Worm (Caenorhabditis elegans) whole organism, L4 larva: ENCODE data around the gene hyl-1.

Experiments used
- F10B5.3 ChIP-seq: sonication (generic microtip); optimal IDR thresholded peaks from 2 replicates; lab custom pipeline; 2016; ENCODE audit warnings: mild to moderate bottlenecking, missing genetic modification characterization, missing compliant biosample characterization
- F26F4.8 ChIP-seq: fragments of 200-800 bp; sonication (Bioruptor generic); conservative IDR thresholded peaks from 2 replicates; pipeline ENCODE4 v1.3.6; 2022; ENCODE audit warnings: missing genetic modification characterization, missing compliant biosample characterization
- F37D6.2 ChIP-seq: sonication (generic microtip); optimal IDR thresholded peaks from 2 replicates; lab custom pipeline; 2016; ENCODE audit warnings: mild to moderate bottlenecking, missing genetic modification characterization, missing compliant biosample characterization
- F49E8.2 ChIP-seq: sonication (generic microtip); optimal IDR thresholded peaks from 2 replicates; lab custom pipeline; 2016; ENCODE audit warnings: missing compliant biosample characterization, mild to moderate bottlenecking, missing genetic modification characterization, borderline replicate concordance
- R02D3.7 ChIP-seq: fragments of 150-350 bp; sonication (generic microtip); optimal IDR thresholded peaks from 3 replicates; lab custom pipeline; 2014; ENCODE audit warnings: missing biosample characterization, missing genetic modification characterization
- T20F7.1 ChIP-seq: fragments of 200-800 bp; sonication (Bioruptor generic); optimal IDR thresholded peaks from 2 replicates; lab custom pipeline; 2018; ENCODE audit warnings: mild to moderate bottlenecking, missing genetic modification characterization, missing compliant biosample characterization
- Y105C5A.15 ChIP-seq: fragments of 200-800 bp; sonication (Bioruptor generic); IDR thresholded peaks from 2 replicates; pipeline ENCODE4 v1.3.6; 2022; ENCODE audit warnings: missing genetic modification characterization, missing compliant biosample characterization
- Y48G9A.11 ChIP-seq: fragments of 200-800 bp; sonication (Bioruptor generic); IDR thresholded peaks from 2 replicates; pipeline ENCODE4 v1.3.6; 2022; ENCODE audit warnings: missing genetic modification reagents, missing genetic modification characterization, missing compliant biosample characterization
- Y75B8A.6 ChIP-seq: fragments of 200-800 bp; sonication (Bioruptor generic); IDR thresholded peaks from 2 replicates; pipeline ENCODE4 v1.3.6; 2022; ENCODE audit warnings: missing genetic modification reagents, missing genetic modification characterization, missing compliant biosample characterization
- aha-1 ChIP-seq: fragments of 150-350 bp; peaks from one replicate; lab custom pipeline; 2014; ENCODE audit warnings: missing biosample characterization, missing genetic modification characterization
- ama-1 ChIP-seq: fragments of 150-350 bp; optimal IDR thresholded peaks from 2 replicates; lab custom pipeline; 2014; ENCODE audit warnings: inconsistent platforms, mixed read lengths
- ceh-32 ChIP-seq: sonication (generic microtip); optimal IDR thresholded peaks from 2 replicates; lab custom pipeline; 2016; ENCODE audit warnings: mild to moderate bottlenecking, missing genetic modification characterization, missing compliant biosample characterization; ENCODE audit not compliant: poor library complexity
- ceh-44 ChIP-seq: fragments of 200-800 bp; sonication (Bioruptor generic); IDR thresholded peaks from 2 replicates; pipeline ENCODE4 v1.3.6; 2022; ENCODE audit warnings: missing genetic modification reagents, missing genetic modification characterization, missing compliant biosample characterization
- ceh-82 ChIP-seq: sonication (generic microtip); optimal IDR thresholded peaks from 2 replicates; lab custom pipeline; 2017; ENCODE audit warnings: missing biosample characterization, missing genetic modification characterization
- cey-2 ChIP-seq: sonication (generic microtip); optimal IDR thresholded peaks from 3 replicates; lab custom pipeline; 2017; ENCODE audit warnings: missing genetic modification characterization, mild to moderate bottlenecking, missing compliant biosample characterization, antibody characterized with exemption, borderline replicate concordance; ENCODE audit not compliant: insufficient read depth
- ctbp-1 ChIP-seq: fragments of 200-800 bp; sonication (Bioruptor generic); IDR thresholded peaks from 2 replicates; pipeline ENCODE4 v1.3.6; 2022; ENCODE audit warnings: missing genetic modification reagents, missing genetic modification characterization, missing compliant biosample characterization
- daf-8 ChIP-seq: fragments of 200-800 bp; sonication (Bioruptor generic); IDR thresholded peaks from 2 replicates; pipeline ENCODE4 v1.3.6; 2022; ENCODE audit warnings: missing genetic modification characterization, missing compliant biosample characterization
- dmd-8 ChIP-seq: fragments of 200-800 bp; sonication (Bioruptor generic); IDR thresholded peaks from 2 replicates; pipeline ENCODE4 v1.3.6; 2022; ENCODE audit warnings: missing genetic modification characterization, missing compliant biosample characterization
- egl-27 ChIP-seq: sonication (generic microtip); optimal IDR thresholded peaks from 3 replicates; lab custom pipeline; 2017; ENCODE audit warnings: missing biosample characterization, missing genetic modification reagents, missing genetic modification characterization
- gei-8 ChIP-seq: fragments of 200-800 bp; sonication (Bioruptor generic); optimal IDR thresholded peaks from 2 replicates; lab custom pipeline; 2018; ENCODE audit warnings: mild to moderate bottlenecking, missing genetic modification characterization, missing compliant biosample characterization
- lim-7 ChIP-seq: fragments of 200-800 bp; sonication (Bioruptor generic); IDR thresholded peaks from 2 replicates; pipeline ENCODE4 v1.3.6; 2022; ENCODE audit warnings: missing genetic modification characterization, missing compliant biosample characterization
- lin-38 ChIP-seq: fragments of 200-800 bp; sonication (Bioruptor generic); IDR thresholded peaks from 2 replicates; pipeline ENCODE4 v1.3.6; 2022; ENCODE audit warnings: missing genetic modification reagents, missing genetic modification characterization, missing compliant biosample characterization
- lin-39 ChIP-seq: fragments of 150-350 bp; optimal IDR thresholded peaks from 2 replicates; lab custom pipeline; 2014; ENCODE audit warnings: missing biosample characterization, missing genetic modification reagents, missing genetic modification characterization
- lir-3 ChIP-seq: sonication (generic microtip); optimal IDR thresholded peaks from 2 replicates; lab custom pipeline; 2016; ENCODE audit warnings: mild to moderate bottlenecking, missing genetic modification characterization, missing compliant biosample characterization
- madf-9 ChIP-seq: fragments of 200-800 bp; sonication (Bioruptor generic); conservative IDR thresholded peaks from 2 replicates; pipeline ENCODE4 v1.3.6; 2022; ENCODE audit warnings: missing genetic modification reagents, missing genetic modification characterization, missing compliant biosample characterization
- mdl-1 ChIP-seq, 2 experiments: fragments of 150-350 bp in 1 of 2; sonication (generic microtip) in 1 of 2; optimal IDR thresholded peaks; 2 replicates each; lab custom pipeline; 2014 to 2017; ENCODE audit warnings: missing biosample characterization in 2 of 2, missing genetic modification characterization in 2 of 2
- mep-1 ChIP-seq: fragments of 150-350 bp; sonication (generic microtip); optimal IDR thresholded peaks from 3 replicates; lab custom pipeline; 2014; ENCODE audit warnings: missing biosample characterization, missing genetic modification characterization
- mxl-2 ChIP-seq: fragments of 200-800 bp; sonication (Bioruptor generic); conservative IDR thresholded peaks from 2 replicates; pipeline ENCODE4 v1.3.6; 2022; ENCODE audit warnings: missing genetic modification reagents, missing genetic modification characterization, missing compliant biosample characterization
- nhr-10 ChIP-seq: fragments of 150-350 bp; optimal IDR thresholded peaks from 2 replicates; lab custom pipeline; 2014; ENCODE audit warnings: missing biosample characterization, missing genetic modification characterization
- nhr-102 ChIP-seq: sonication (generic microtip); optimal IDR thresholded peaks from 2 replicates; lab custom pipeline; 2016; ENCODE audit warnings: mild to moderate bottlenecking, missing genetic modification characterization, moderate library complexity, missing compliant biosample characterization
- nhr-111 ChIP-seq: fragments of 200-800 bp; sonication (Bioruptor generic); optimal IDR thresholded peaks from 2 replicates; lab custom pipeline; 2018; ENCODE audit warnings: mild to moderate bottlenecking, missing genetic modification characterization, missing compliant biosample characterization
- nhr-237 ChIP-seq: sonication (generic microtip); optimal IDR thresholded peaks from 2 replicates; lab custom pipeline; 2017; ENCODE audit warnings: missing biosample characterization, missing genetic modification characterization
- nhr-28 ChIP-seq: fragments of 150-350 bp; optimal IDR thresholded peaks from 2 replicates; lab custom pipeline; 2014; ENCODE audit warnings: missing biosample characterization, missing genetic modification characterization
- nhr-42 ChIP-seq: fragments of 200-800 bp; sonication (Bioruptor generic); IDR thresholded peaks from 2 replicates; pipeline ENCODE4 v1.3.6; 2022; ENCODE audit warnings: missing genetic modification characterization, missing compliant biosample characterization
- nhr-6 ChIP-seq: fragments of 150-350 bp; optimal IDR thresholded peaks from 2 replicates; lab custom pipeline; 2014; ENCODE audit warnings: missing biosample characterization, missing genetic modification characterization
- nhr-76 ChIP-seq: fragments of 150-350 bp; optimal IDR thresholded peaks from 2 replicates; lab custom pipeline; 2014; ENCODE audit warnings: missing biosample characterization, missing genetic modification characterization
- nhr-77 ChIP-seq: fragments of 150-350 bp; optimal IDR thresholded peaks from 2 replicates; lab custom pipeline; 2014; ENCODE audit warnings: missing biosample characterization, missing genetic modification characterization
- snpc-4 ChIP-seq: fragments of 150-350 bp; optimal IDR thresholded peaks from 2 replicates; lab custom pipeline; 2014; ENCODE audit warnings: missing biosample characterization, missing genetic modification characterization
- spr-3 ChIP-seq: fragments of 200-800 bp; sonication (Bioruptor generic); optimal IDR thresholded peaks from 2 replicates; lab custom pipeline; 2018; ENCODE audit warnings: mild to moderate bottlenecking, missing genetic modification characterization, missing compliant biosample characterization
- unc-62 ChIP-seq, 3 experiments: fragments of 150-350 bp in 1 of 3; sonication (generic microtip); optimal IDR thresholded peaks in 2 of 3; peaks in 1 of 3; 1 replicate in 1 of 3; 2 replicates in 2 of 3; lab custom pipeline; 2014 to 2017; ENCODE audit warnings: missing biosample characterization in 3 of 3, missing genetic modification characterization in 3 of 3, missing genetic modification reagents in 3 of 3, missing genotype in 1 of 3
- zag-1 ChIP-seq: fragments of 150-350 bp; optimal IDR thresholded peaks from 2 replicates; lab custom pipeline; 2014; ENCODE audit warnings: missing biosample characterization, missing genetic modification characterization
- zfp-2 ChIP-seq: sonication (generic microtip); optimal IDR thresholded peaks from 2 replicates; lab custom pipeline; 2016; ENCODE audit warnings: mild to moderate bottlenecking, missing genetic modification characterization, missing compliant biosample characterization
- zfp-3 ChIP-seq: fragments of 200-800 bp; sonication (Bioruptor generic); conservative IDR thresholded peaks from 2 replicates; pipeline ENCODE4 v1.3.6; 2022; ENCODE audit warnings: missing genetic modification reagents, missing genetic modification characterization, missing compliant biosample characterization
- zip-2 ChIP-seq: fragments of 150-350 bp; optimal IDR thresholded peaks from 2 replicates; lab custom pipeline; 2014; ENCODE audit warnings: missing biosample characterization, missing genetic modification characterization

The hyl-1 gene

DNA sequence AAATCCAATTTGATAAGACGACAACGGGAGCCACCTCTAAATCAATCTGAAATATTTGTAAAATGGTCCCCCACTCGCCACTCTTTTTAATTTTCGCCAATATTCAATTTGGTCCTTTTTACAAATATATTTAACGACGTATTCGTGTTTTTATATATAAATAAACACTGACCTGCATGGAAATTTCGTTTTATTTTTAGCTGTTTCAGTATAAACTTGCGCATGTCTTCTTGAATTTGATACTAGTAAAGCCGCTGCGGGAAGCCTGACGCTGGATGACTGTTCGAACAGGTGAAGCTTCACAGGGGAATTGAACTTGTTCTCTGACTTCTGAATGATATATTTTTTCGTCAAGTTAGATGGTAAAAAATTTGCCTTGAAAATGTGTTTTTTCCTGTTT is 24.4 kb upstream of the hyl-1 start:
- TF ChIP-seq F49E8.2 (tag; lab: Kevin White, UChicago) (peak; percentile 20), lin-38 (0 out of 2 replicates have a peak, but pooled peaks have one; percentile 16), mep-1 (tag; lab: Kevin White, UChicago) (no peak)

ce11 chrIV:8519949-8520348 is 19.0 kb upstream of the hyl-1 start:
- TF ChIP-seq unc-62 (GFP tag; optimal IDR thresholded peaks at IDR 0.05 in 1 of 2; lab: Kevin White, UChicago) = peak in 1 of 2 experiments; percentile 95
- TF ChIP-seq unc-62 (tag; optimal IDR thresholded peaks at IDR 0.05; lab: Kevin White, UChicago) = no peak
- no peak for TF ChIP-seq nhr-76 (tag; lab: Kevin White, UChicago)

ce11 chrIV:8520594-8520993 is 18.3 kb upstream of the hyl-1 start, which contains the start of gene pkg-2:
pkg-2 (plus strand) TSS chrIV:8520894.
- TF ChIP-seq ctbp-1 (GFP tag; lab: Robert Waterston, UW) (no peak), ceh-44 (no peak), zfp-2 (no peak), nhr-237 (tag; lab: Kevin White, UChicago) (no peak), ama-1 (lab: Kevin White, UChicago) (no peak), snpc-4 (tag; lab: Kevin White, UChicago) (no peak), egl-27 (no peak), ceh-82 (tag; lab: Kevin White, UChicago) (no peak), gei-8 (no peak), T20F7.1 (no peak), daf-8 (GFP tag; lab: Robert Waterston, UW) (no peak), Y75B8A.6 (GFP tag; lab: Robert Waterston, UW) (no peak), Y48G9A.11 (GFP tag; lab: Robert Waterston, UW) (no peak), cey-2 (tag; lab: Kevin White, UChicago) (no peak), F49E8.2 (tag; lab: Kevin White, UChicago) (no peak), zfp-3 (GFP tag; lab: Robert Waterston, UW) (no peak), zip-2 (tag; lab: Kevin White, UChicago) (no peak), nhr-10 (no peak), R02D3.7 (tag; lab: Kevin White, UChicago) (no peak)

ce11 chrIV:8523981-8524380 is 14.9 kb upstream of the hyl-1 start:
- TF ChIP-seq nhr-6 (tag; lab: Kevin White, UChicago) = no peak
- TF ChIP-seq Y105C5A.15 (GFP tag; lab: Robert Waterston, UW) = no peak
- no peak for TF ChIP-seq lin-39 (tag; lab: Kevin White, UChicago)
- TF ChIP-seq unc-62 (GFP tag; optimal IDR thresholded peaks at IDR 0.05 in 1 of 2; lab: Kevin White, UChicago) = peak in 1 of 2 experiments; percentile 96
- TF ChIP-seq unc-62 (tag; optimal IDR thresholded peaks at IDR 0.05; lab: Kevin White, UChicago) = no peak
- TF ChIP-seq ctbp-1 (GFP tag; lab: Robert Waterston, UW) = no peak

- TF ChIP-seq aha-1 (tag; lab: Kevin White, UChicago) = peak; percentile 35
- TF ChIP-seq egl-27 = no peak
- no peak for TF ChIP-seq lim-7 (GFP tag; lab: Robert Waterston, UW)
- no peak for TF ChIP-seq F37D6.2
- no peak for TF ChIP-seq dmd-8 (GFP tag; lab: Robert Waterston, UW)
- no peak for TF ChIP-seq snpc-4 (tag; lab: Kevin White, UChicago)
- no peak for TF ChIP-seq nhr-76 (tag; lab: Kevin White, UChicago)
- no peak for TF ChIP-seq ceh-32 (tag; lab: Kevin White, UChicago)
- no peak for TF ChIP-seq F26F4.8 (GFP tag; lab: Robert Waterston, UW)
- no peak for TF ChIP-seq zag-1 (tag; lab: Kevin White, UChicago)
- no peak for TF ChIP-seq ama-1 (lab: Kevin White, UChicago)
- no peak for TF ChIP-seq lir-3 (tag; lab: Kevin White, UChicago)
- no peak for TF ChIP-seq nhr-102 (tag; lab: Kevin White, UChicago)
- TF ChIP-seq madf-9 = no peak
- peak; percentile 94 for TF ChIP-seq mxl-2 (GFP tag; lab: Robert Waterston, UW)
- no peak for TF ChIP-seq nhr-77
- no peak for TF ChIP-seq F10B5.3 (tag; lab: Kevin White, UChicago)
- TF ChIP-seq daf-8 (GFP tag; lab: Robert Waterston, UW) = no peak
- no peak for TF ChIP-seq nhr-111
- peak in 1 of 2 experiments; percentile 88 for TF ChIP-seq mdl-1 (tag; optimal IDR thresholded peaks at IDR 0.05; lab: Kevin White, UChicago)
- no peak for TF ChIP-seq mep-1 (tag; lab: Kevin White, UChicago)
- no peak for TF ChIP-seq nhr-42 (GFP tag; lab: Robert Waterston, UW)
- TF ChIP-seq ctbp-1 (GFP tag; lab: Robert Waterston, UW) = no peak
- TF ChIP-seq nhr-28 = peak; percentile 77
- no peak for TF ChIP-seq Y75B8A.6 (GFP tag; lab: Robert Waterston, UW)
- TF ChIP-seq spr-3 = no peak
Observed at ce11 chrIV:8526050-8526449, 12.9 kb upstream of the hyl-1 start.
